Fruit fly (Drosophila melanogaster) S2 (cell line): ENCODE measurements around the gene CG15891.

ENCODE experiments used
- CG8478 ChIP-seq: fragments of >200 bp; optimal IDR thresholded peaks from 2 replicates; lab custom pipeline; 2018
- CTCF ChIP-seq, 2 experiments: fragments of >200 bp; optimal IDR thresholded peaks; 2 replicates each; lab custom pipeline; 2018

dm6 chrX:6254617-6255349, 40.4 kb downstream of the CG15891 start:
- no peak for TF ChIP-seq CTCF (optimal IDR thresholded peaks at IDR 0.05; lab: Kevin White, UChicago)
- no peak for TF ChIP-seq CG8478 (lab: Kevin White, UChicago)
